Worm (Caenorhabditis elegans): ENCODE data around the gene F14H3.14.

DNA sequence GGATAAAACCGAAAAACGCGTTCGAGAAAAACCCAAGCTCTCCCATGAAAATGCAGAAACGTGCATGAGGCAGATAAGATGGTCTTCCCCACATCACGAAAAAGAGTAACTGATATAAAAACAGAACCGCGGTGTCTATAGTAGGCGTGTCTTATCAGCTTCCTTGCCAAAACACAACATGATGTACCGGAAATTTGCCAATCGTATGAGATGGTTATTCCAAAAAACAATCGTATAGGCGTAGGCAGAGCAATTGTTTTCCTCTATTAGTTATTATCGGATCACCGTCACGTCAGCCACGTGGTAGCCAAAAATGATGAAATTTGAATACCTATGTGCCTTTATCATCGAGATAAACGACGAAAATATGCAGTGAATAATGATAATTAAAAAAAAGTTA lies 36.8 kb upstream of the F14H3.14 start, which contains the start of gene str-7:
- no peak for TF ChIP-seq vab-15 (tag; optimal IDR thresholded peaks at IDR 0.05)
- TF ChIP-seq mdl-1 (tag; optimal IDR thresholded peaks at IDR 0.05): no peak
- no peak for TF ChIP-seq nhr-28 (tag; optimal IDR thresholded peaks at IDR 0.05)
- TF ChIP-seq grh-1 (GFP tag; IDR thresholded peaks at IDR 0.05): no peak
- no peak for TF ChIP-seq snpc-4 (tag; optimal IDR thresholded peaks at IDR 0.05)
- no peak for TF ChIP-seq elt-3 (tag; optimal IDR thresholded peaks at IDR 0.05)
- no peak for TF ChIP-seq lin-15B (tag; optimal IDR thresholded peaks at IDR 0.05)
- TF ChIP-seq ceh-88 (GFP tag; IDR thresholded peaks at IDR 0.05): no peak
- no peak for TF ChIP-seq snu-23 (GFP tag; optimal IDR thresholded peaks at IDR 0.05)
- no peak for TF ChIP-seq dpl-1 (GFP tag; optimal IDR thresholded peaks at IDR 0.05)
- no peak for TF ChIP-seq rnt-1 (tag; optimal IDR thresholded peaks at IDR 0.05)
- TF ChIP-seq zip-4 (GFP tag; optimal IDR thresholded peaks at IDR 0.05): no peak
- no peak for TF ChIP-seq ztf-11 (tag; optimal IDR thresholded peaks at IDR 0.05)
- no peak for TF ChIP-seq zag-1 (tag; optimal IDR thresholded peaks at IDR 0.05)
